Worm (Caenorhabditis elegans): ENCODE data around the gene F23D12.3.

The F23D12.3 gene

DNA sequence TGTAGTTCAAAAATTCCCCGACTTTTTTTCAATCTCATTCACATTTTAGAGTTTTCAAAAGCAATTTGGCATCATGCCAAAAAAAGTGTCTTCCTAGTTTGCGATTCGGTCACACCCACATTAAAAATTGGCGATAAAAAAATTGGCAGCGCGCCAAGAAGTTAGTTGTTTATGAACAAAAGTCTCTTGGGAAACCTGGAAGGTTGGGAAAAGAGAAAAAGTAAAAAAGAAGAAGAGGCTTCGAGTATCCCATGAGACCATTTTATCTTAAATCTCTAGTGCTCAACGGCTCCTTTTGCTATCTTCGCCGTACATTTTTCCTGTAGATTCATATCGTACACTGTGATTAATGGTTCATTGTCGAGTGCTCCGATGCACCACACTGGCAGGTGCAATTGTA, 45.4 kb downstream of the F23D12.3 start:
- no peak for TF ChIP-seq daf-16 (GFP tag; optimal IDR thresholded peaks at IDR 0.05)
- TF ChIP-seq daf-16 (tag; optimal IDR thresholded peaks at IDR 0.05), result peak; percentile 12
- no peak for TF ChIP-seq lin-39 (tag; optimal IDR thresholded peaks at IDR 0.05)
- no peak for TF ChIP-seq sdz-12 (GFP tag; optimal IDR thresholded peaks at IDR 0.05)
- no peak for TF ChIP-seq Y105C5A.15 (GFP tag; IDR thresholded peaks at IDR 0.05)
- no peak for TF ChIP-seq snpc-4 (tag; optimal IDR thresholded peaks at IDR 0.05)
- TF ChIP-seq ceh-44 (GFP tag; IDR thresholded peaks at IDR 0.05), result no peak
- TF ChIP-seq rbr-2 (tag; optimal IDR thresholded peaks at IDR 0.05), result no peak
- TF ChIP-seq zfp-3 (GFP tag; conservative IDR thresholded peaks at IDR 0.05), result no peak
- peak in 1 of 2 experiments; percentile 71 for TF ChIP-seq unc-62 (GFP tag; optimal IDR thresholded peaks at IDR 0.05 in 1 of 2)
- TF ChIP-seq unc-62 (tag; optimal IDR thresholded peaks at IDR 0.05), result no peak

- TF ChIP-seq mxl-3 (GFP tag; optimal IDR thresholded peaks at IDR 0.05) (peak; percentile 56), lim-7 (GFP tag; IDR thresholded peaks at IDR 0.05) (no peak), lir-3 (tag; optimal IDR thresholded peaks at IDR 0.05) (no peak), zip-11 (GFP tag; IDR thresholded peaks at IDR 0.05) (no peak), ces-1 (GFP tag; optimal IDR thresholded peaks at IDR 0.05) (no peak), saeg-2 (GFP tag; IDR thresholded peaks at IDR 0.05) (no peak), Y48G9A.11 (GFP tag; IDR thresholded peaks at IDR 0.05) (no peak), Y105C5A.15 (GFP tag; IDR thresholded peaks at IDR 0.05) (no peak), nhr-41 (GFP tag; IDR thresholded peaks at IDR 0.05) (no peak), nhr-11 (tag; optimal IDR thresholded peaks at IDR 0.05) (peak; percentile 48), nhr-102 (tag; optimal IDR thresholded peaks at IDR 0.05) (peak; percentile 45), ceh-44 (GFP tag; IDR thresholded peaks at IDR 0.05) (no peak), skn-1 (tag; optimal IDR thresholded peaks at IDR 0.05) (no peak), hlh-30 (tag; optimal IDR thresholded peaks at IDR 0.05; ENCODE audit: insufficient read depth) (peak; percentile 71), lin-1 (GFP tag; IDR thresholded peaks at IDR 0.05) (no peak), aly-2 (tag; optimal IDR thresholded peaks at IDR 0.05) (no peak), lin-15B (tag; optimal IDR thresholded peaks at IDR 0.05) (no peak), hif-1 (tag; optimal IDR thresholded peaks at IDR 0.05) (peak in 1 of 2 experiments; percentile 51), unc-39 (tag; optimal IDR thresholded peaks at IDR 0.05) (no peak), dmd-9 (GFP tag; IDR thresholded peaks at IDR 0.05) (peak; percentile 66; the same call in 1 of the 2 replicates), ztf-11 (tag; optimal IDR thresholded peaks at IDR 0.05) (no peak), F44E2.7 (GFP tag; IDR thresholded peaks at IDR 0.05) (no peak), lin-39 (tag; optimal IDR thresholded peaks at IDR 0.05) (no peak), F26F4.8 (GFP tag; conservative IDR thresholded peaks at IDR 0.05) (no peak), ctbp-1 (GFP tag; IDR thresholded peaks at IDR 0.05) (peak; percentile 62; the same call in 1 of the 2 replicates), nhr-42 (GFP tag; IDR thresholded peaks at IDR 0.05) (peak; percentile 59; the same call in 1 of the 2 replicates), F49E8.2 (tag; optimal IDR thresholded peaks at IDR 0.05; ENCODE audit: borderline replicate concordance) (no peak), zfp-2 (tag; optimal IDR thresholded peaks at IDR 0.05) (no peak), spr-3 (GFP tag; optimal IDR thresholded peaks at IDR 0.05) (no peak), hmg-1.1 (GFP tag; IDR thresholded peaks at IDR 0.05) (peak; percentile 79), ceh-62 (tag; optimal IDR thresholded peaks at IDR 0.05) (no peak), jun-1 (tag; optimal IDR thresholded peaks at IDR 0.05) (no peak), zfp-3 (GFP tag; conservative IDR thresholded peaks at IDR 0.05) (no peak), fos-1 (tag; optimal IDR thresholded peaks at IDR 0.05) (no peak), vab-7 (GFP tag; IDR thresholded peaks at IDR 0.05) (0 out of 2 replicates have a peak, but pooled peaks have one; percentile 32), ceh-82 (tag; optimal IDR thresholded peaks at IDR 0.05) (no peak), duxl-1 (tag; optimal IDR thresholded peaks at IDR 0.05; ENCODE audit: poor library complexity) (peak; percentile 33), Y5F2A.4 (GFP tag; optimal IDR thresholded peaks at IDR 0.05) (no peak), R02D3.7 (tag; optimal IDR thresholded peaks at IDR 0.05) (no peak), rbr-2 (tag; optimal IDR thresholded peaks at IDR 0.05) (peak; percentile 59), hlh-11 (tag; optimal IDR thresholded peaks at IDR 0.05) (peak; percentile 70), mxl-2 (GFP tag; conservative IDR thresholded peaks at IDR 0.05) (0 out of 2 replicates have a peak, but pooled peaks have one; percentile 40), zip-2 (tag; optimal IDR thresholded peaks at IDR 0.05) (no peak), ceh-32 (tag; optimal IDR thresholded peaks at IDR 0.05; ENCODE audit: poor library complexity) (no peak)
Observed at ce11 chrX:14489945-14490344, 47.5 kb downstream of the F23D12.3 start, which contains the start of gene his-24. Gene his-24, plus strand, starts transcription at chrX:14490094.
